Fruit fly (Drosophila melanogaster) whole organism, embryonic: Measurements from ENCODE around the gene Cyp4d20.

Experiments
- Bgb ChIP-seq: fragments of 200-800 bp; sonication (Bioruptor generic); IDR thresholded peaks from 2 replicates; pipeline ENCODE4 v1.3.6; 2022; ENCODE audit warnings: missing biosample characterization, missing genetic modification characterization; ENCODE audit not compliant: partially characterized antibody
- CG10267 ChIP-seq: fragments of 200-800 bp; sonication (Bioruptor generic); optimal IDR thresholded peaks from 2 replicates; lab custom pipeline; 2018; ENCODE audit warnings: missing biosample characterization, mild to moderate bottlenecking, missing genetic modification characterization, moderate library complexity
- CG10979 ChIP-seq: fragments of 200-800 bp; sonication (Bioruptor generic); optimal IDR thresholded peaks from 2 replicates; lab custom pipeline; 2018; ENCODE audit warnings: missing biosample characterization, mild to moderate bottlenecking, missing genetic modification characterization, moderate library complexity
- CG11723 ChIP-seq: fragments of 200-800 bp; sonication (Bioruptor generic); optimal IDR thresholded peaks from 2 replicates; lab custom pipeline; 2017; ENCODE audit warnings: missing biosample characterization, mild to moderate bottlenecking, missing genetic modification characterization
- CG12219 ChIP-seq: fragments of 200-800 bp; sonication (Bioruptor generic); optimal IDR thresholded peaks from 3 replicates; lab custom pipeline; 2018; ENCODE audit warnings: missing biosample characterization, mild to moderate bottlenecking, missing genetic modification characterization
- CG12391 ChIP-seq: fragments of 200-800 bp; sonication (Bioruptor generic); optimal IDR thresholded peaks from 3 replicates; lab custom pipeline; 2018; ENCODE audit warnings: missing biosample characterization, mild to moderate bottlenecking, missing genetic modification characterization, moderate library complexity
- CG14014 ChIP-seq: fragments of 200-800 bp; sonication (Bioruptor generic); IDR thresholded peaks from 2 replicates; pipeline ENCODE4 v1.3.6; 2022; ENCODE audit warnings: missing biosample characterization, missing genetic modification characterization
- CG15011 ChIP-seq: fragments of 200-800 bp; sonication (Bioruptor generic); optimal IDR thresholded peaks from 3 replicates; lab custom pipeline; 2018; ENCODE audit warnings: missing biosample characterization, mild to moderate bottlenecking, missing genetic modification characterization
- CG1792 ChIP-seq: fragments of 200-800 bp; sonication (Bioruptor generic); optimal IDR thresholded peaks from 2 replicates; lab custom pipeline; 2016; ENCODE audit warnings: missing biosample characterization, missing genetic modification characterization
- CG3281 ChIP-seq: fragments of 200-800 bp; sonication (Bioruptor generic); optimal IDR thresholded peaks from 3 replicates; lab custom pipeline; 2017; ENCODE audit warnings: missing biosample characterization, mild to moderate bottlenecking, missing genetic modification characterization
- CG3838 ChIP-seq: fragments of 200-800 bp; sonication (Bioruptor generic); optimal IDR thresholded peaks from 3 replicates; lab custom pipeline; 2016; ENCODE audit warnings: missing biosample characterization, missing genetic modification characterization
- CG4707 ChIP-seq: fragments of 200-800 bp; sonication (Bioruptor generic); optimal IDR thresholded peaks from 2 replicates; lab custom pipeline; 2018; ENCODE audit warnings: missing biosample characterization, mild to moderate bottlenecking, missing genetic modification characterization, moderate library complexity
- CG5245 ChIP-seq: fragments of 200-800 bp; sonication (Bioruptor generic); optimal IDR thresholded peaks from 3 replicates; lab custom pipeline; 2016; ENCODE audit warnings: missing biosample characterization, missing genetic modification characterization
- CG6175 ChIP-seq: fragments of 200-800 bp; sonication (Bioruptor generic); IDR thresholded peaks from 3 replicates; pipeline ENCODE4 v1.3.6; 2022; ENCODE audit warnings: missing biosample characterization, missing genetic modification characterization
- CG6272 ChIP-seq: fragments of 200-800 bp; sonication (Bioruptor generic); IDR thresholded peaks from 2 replicates; pipeline ENCODE4 v1.3.6; 2022; ENCODE audit warnings: missing biosample characterization, missing genetic modification characterization
- CG6654 ChIP-seq: fragments of 200-800 bp; sonication (Bioruptor generic); optimal IDR thresholded peaks from 2 replicates; lab custom pipeline; 2017; ENCODE audit warnings: missing biosample characterization, mild to moderate bottlenecking, missing genetic modification characterization
- CG6689 ChIP-seq: fragments of 200-800 bp; sonication (Bioruptor generic); IDR thresholded peaks from 2 replicates; pipeline ENCODE4 v1.3.6; 2022; ENCODE audit warnings: missing biosample characterization, missing genetic modification characterization
- CG7556 ChIP-seq: fragments of 200-800 bp; sonication (Bioruptor generic); optimal IDR thresholded peaks from 2 replicates; lab custom pipeline; 2017; ENCODE audit warnings: missing biosample characterization, mild to moderate bottlenecking, missing genetic modification characterization
- CG8359 ChIP-seq: fragments of 200-800 bp; sonication (Bioruptor generic); optimal IDR thresholded peaks from 2 replicates; lab custom pipeline; 2017; ENCODE audit warnings: missing biosample characterization, mild to moderate bottlenecking, missing genetic modification characterization, borderline replicate concordance
- CG9727 ChIP-seq: fragments of 200-800 bp; sonication (Bioruptor generic); optimal IDR thresholded peaks from 3 replicates; lab custom pipeline; 2017; ENCODE audit warnings: missing biosample characterization, mild to moderate bottlenecking, missing genetic modification characterization
- Dad ChIP-seq: fragments of 200-800 bp; sonication (Bioruptor generic); optimal IDR thresholded peaks from 3 replicates; lab custom pipeline; 2016; ENCODE audit warnings: missing biosample characterization, missing genetic modification characterization
- Dref ChIP-seq: fragments of 200-800 bp; sonication (Bioruptor generic); IDR thresholded peaks from 2 replicates; pipeline ENCODE4 v1.3.6; 2022; ENCODE audit warnings: missing biosample characterization, missing genetic modification characterization
- Fer2 ChIP-seq: fragments of 200-800 bp; sonication (Bioruptor generic); optimal IDR thresholded peaks from 2 replicates; lab custom pipeline; 2018; ENCODE audit warnings: missing biosample characterization, mild to moderate bottlenecking, missing genetic modification characterization, moderate library complexity
- H15 ChIP-seq: fragments of 200-800 bp; sonication (Bioruptor generic); IDR thresholded peaks from 3 replicates; pipeline ENCODE4 v1.3.6; 2022; ENCODE audit warnings: missing biosample characterization, missing genetic modification characterization
- Hr78 ChIP-seq, 2 experiments: fragments of 200-800 bp in 1 of 2; fragments of >200 bp in 1 of 2; sonication (Bioruptor generic) in 1 of 2; optimal IDR thresholded peaks; 2 replicates each; lab custom pipeline; 2017 to 2019; ENCODE audit warnings: missing biosample characterization in 2 of 2, missing genetic modification characterization in 2 of 2, mild to moderate bottlenecking in 1 of 2, moderate library complexity in 1 of 2
- Myb ChIP-seq: fragments of 200-800 bp; sonication (Bioruptor generic); optimal IDR thresholded peaks from 2 replicates; lab custom pipeline; 2016; ENCODE audit warnings: missing biosample characterization, missing genetic modification characterization
- Nf-YB ChIP-seq: fragments of 200-800 bp; sonication (Bioruptor generic); optimal IDR thresholded peaks from 3 replicates; lab custom pipeline; 2019; ENCODE audit warnings: missing biosample characterization, mild to moderate bottlenecking, missing genetic modification characterization, moderate library complexity
- Oli ChIP-seq: fragments of 200-800 bp; sonication (Bioruptor generic); optimal IDR thresholded peaks from 2 replicates; lab custom pipeline; 2018; ENCODE audit warnings: missing biosample characterization, mild to moderate bottlenecking, missing genetic modification characterization, moderate library complexity
- Ravus ChIP-seq: fragments of 200-800 bp; sonication (Bioruptor generic); IDR thresholded peaks from 2 replicates; pipeline ENCODE4 v1.3.6; 2022; ENCODE audit warnings: missing biosample characterization, missing genetic modification characterization
- Rfx ChIP-seq: fragments of 200-800 bp; sonication (Bioruptor generic); IDR thresholded peaks from 2 replicates; pipeline ENCODE4 v1.3.6; 2022; ENCODE audit warnings: missing biosample characterization, missing genetic modification characterization
- ap ChIP-seq: fragments of 200-800 bp; sonication (Bioruptor generic); IDR thresholded peaks from 2 replicates; pipeline ENCODE4 v1.3.6; 2022; ENCODE audit warnings: missing biosample characterization, missing genetic modification characterization
- az2 ChIP-seq: fragments of 200-800 bp; sonication (Bioruptor generic); optimal IDR thresholded peaks from 3 replicates; lab custom pipeline; 2016; ENCODE audit warnings: missing biosample characterization, missing genetic modification characterization
- chif ChIP-seq, 2 experiments: fragments of 200-800 bp; sonication (Bioruptor generic); optimal IDR thresholded peaks; 3 replicates each; lab custom pipeline; 2016; ENCODE audit warnings: missing biosample characterization in 2 of 2, missing genetic modification characterization in 2 of 2
- chinmo ChIP-seq: fragments of 200-800 bp; sonication (Bioruptor generic); IDR thresholded peaks from 4 replicates; pipeline ENCODE4 v1.3.6; 2022; ENCODE audit warnings: missing biosample characterization, missing genetic modification characterization; ENCODE audit not compliant: partially characterized antibody
- da ChIP-seq: fragments of 200-800 bp; sonication (Bioruptor generic); optimal IDR thresholded peaks from 2 replicates; lab custom pipeline; 2016; ENCODE audit warnings: missing biosample characterization, missing genetic modification characterization
- dpn ChIP-seq, 2 experiments: fragments of 200-800 bp; sonication (Bioruptor generic); optimal IDR thresholded peaks; 3 replicates each; lab custom pipeline; 2016; ENCODE audit warnings: missing biosample characterization in 2 of 2, missing genetic modification characterization in 2 of 2
- dysf ChIP-seq: fragments of 200-800 bp; sonication (Bioruptor generic); IDR thresholded peaks from 3 replicates; pipeline ENCODE4 v1.3.6; 2022; ENCODE audit warnings: missing biosample characterization, missing genetic modification characterization
- ken ChIP-seq: fragments of 200-800 bp; sonication (Bioruptor generic); IDR thresholded peaks from 3 replicates; pipeline ENCODE4 v1.3.6; 2022; ENCODE audit warnings: missing biosample characterization, missing genetic modification characterization
- kni ChIP-seq: fragments of 200-800 bp; sonication (Bioruptor generic); optimal IDR thresholded peaks from 3 replicates; lab custom pipeline; 2017; ENCODE audit warnings: mild to moderate bottlenecking, missing biosample characterization, missing genetic modification reagents, missing genetic modification characterization
- nau ChIP-seq: fragments of 200-800 bp; sonication (Bioruptor generic); optimal IDR thresholded peaks from 3 replicates; lab custom pipeline; 2017; ENCODE audit warnings: missing biosample characterization, mild to moderate bottlenecking, missing genetic modification characterization, missing genetic modification reagents
- prd ChIP-seq, 3 experiments: fragments of >200 bp in 2 of 3; fragments of 200-800 bp in 1 of 3; sonication (Bioruptor generic) in 1 of 3; optimal IDR thresholded peaks in 2 of 3; IDR thresholded peaks in 1 of 3; 2 replicates in 2 of 3; 3 replicates in 1 of 3; pipeline versions ENCODE4 v1.3.6 to Lab custom; 2017 to 2022; ENCODE audit warnings: missing biosample characterization in 1 of 3, missing genetic modification characterization in 1 of 3
- sc ChIP-seq, 3 experiments: fragments of >200 bp in 2 of 3; fragments of 200-800 bp in 1 of 3; sonication (Bioruptor generic) in 1 of 3; optimal IDR thresholded peaks; 2 replicates in 2 of 3; 3 replicates in 1 of 3; lab custom pipeline; 2017; ENCODE audit warnings: mild to moderate bottlenecking in 1 of 3, missing biosample characterization in 1 of 3, missing genetic modification characterization in 1 of 3, missing genetic modification reagents in 1 of 3
- seq ChIP-seq: fragments of 200-800 bp; sonication (Bioruptor generic); IDR thresholded peaks from 2 replicates; pipeline ENCODE4 v1.3.6; 2022; ENCODE audit warnings: missing biosample characterization, missing genetic modification characterization
- sisA ChIP-seq: fragments of 200-800 bp; sonication (Bioruptor generic); IDR thresholded peaks from 2 replicates; pipeline ENCODE4 v1.3.6; 2022; ENCODE audit warnings: missing biosample characterization, missing genetic modification characterization
- sob ChIP-seq: fragments of 200-800 bp; sonication (Bioruptor generic); IDR thresholded peaks from 2 replicates; pipeline ENCODE4 v1.3.6; 2022; ENCODE audit warnings: missing biosample characterization, missing genetic modification characterization
- stc ChIP-seq: fragments of 200-800 bp; sonication (Bioruptor generic); IDR thresholded peaks from 2 replicates; pipeline ENCODE4 v1.3.6; 2022; ENCODE audit warnings: missing biosample characterization, missing genetic modification characterization
- trem ChIP-seq: fragments of 200-800 bp; optimal IDR thresholded peaks from 3 replicates; lab custom pipeline; 2019; ENCODE audit warnings: missing biosample characterization, mild to moderate bottlenecking, missing genetic modification characterization, moderate library complexity
- zen2 ChIP-seq: fragments of 200-800 bp; sonication (Bioruptor generic); IDR thresholded peaks from 3 replicates; pipeline ENCODE4 v1.3.6; 2022; ENCODE audit warnings: missing biosample characterization, missing genetic modification characterization; ENCODE audit not compliant: partially characterized antibody

Cyp4d20 gene

DNA sequence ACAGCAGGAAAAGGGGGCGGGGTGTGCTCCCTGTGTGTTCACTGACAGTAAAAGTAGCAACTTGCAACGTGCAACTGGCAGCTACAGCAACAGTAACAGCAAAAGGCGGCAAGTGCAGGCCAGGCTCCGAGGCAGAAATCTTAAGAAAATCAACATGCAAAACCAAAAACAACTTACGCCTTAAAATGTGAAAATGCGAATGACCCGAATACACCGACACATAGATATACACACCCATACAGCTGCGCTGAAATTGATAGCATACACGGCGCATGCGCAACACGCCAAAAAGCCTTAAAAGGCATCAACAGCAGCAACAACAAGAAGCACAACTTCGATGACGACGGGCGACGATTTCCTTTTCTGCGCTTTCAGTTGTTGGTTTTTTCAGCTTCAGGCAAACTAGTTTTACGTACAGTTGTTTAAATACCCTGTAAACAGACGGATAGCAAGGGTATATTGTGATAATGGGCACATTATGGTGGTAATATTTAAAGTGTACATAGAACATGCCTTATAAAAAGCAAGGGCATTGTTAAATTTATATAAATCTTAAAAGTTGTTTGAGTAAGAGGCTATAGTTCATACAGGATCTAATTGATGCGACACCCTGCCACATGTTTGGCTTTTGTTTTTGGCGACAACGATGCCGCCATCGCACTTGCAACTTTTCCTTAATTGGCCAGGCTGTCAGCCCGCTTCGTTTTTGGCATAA lies 5.8 kb downstream of the Cyp4d20 start (continued):
- TF ChIP-seq chif (GFP tag; optimal IDR thresholded peaks at IDR 0.05; lab: Kevin White, UChicago) (no peak), CG9727 (GFP tag; lab: Kevin White, UChicago) (no peak), CG6689 (peak; percentile 31; the same call in 1 of the 2 replicates), CG12219 (GFP tag; lab: Kevin White, UChicago) (no peak), nau (GFP tag; lab: Kevin White, UChicago) (peak; percentile 14), zen2 (GFP tag; lab: Robert Waterston, UW) (no peak), az2 (peak; percentile 4), CG12391 (tag; lab: Kevin White, UChicago) (peak; percentile 8), CG1792 (GFP tag; lab: Kevin White, UChicago) (no peak), trem (tag; lab: Kevin White, UChicago) (no peak), sob (no peak), stc (GFP tag; lab: Robert Waterston, UW) (peak; percentile 28; the same call in 1 of the 2 replicates), ap (GFP tag; lab: Robert Waterston, UW) (0 out of 2 replicates have a peak, but pooled peaks have one; percentile 31), CG6175 (GFP tag; lab: Robert Waterston, UW) (no peak), Rfx (peak; percentile 45), sc (optimal IDR thresholded peaks at IDR 0.05; lab: Kevin White, UChicago) (no peak), sc (GFP tag; optimal IDR thresholded peaks at IDR 0.05; lab: Kevin White, UChicago) (no peak), da (GFP tag; lab: Kevin White, UChicago) (no peak), Dad (GFP tag; lab: Kevin White, UChicago) (no peak), Myb (GFP tag; lab: Kevin White, UChicago) (no peak), sisA (GFP tag; lab: Robert Waterston, UW) (peak; percentile 41; the same call in 1 of the 2 replicates), Dref (GFP tag; lab: Robert Waterston, UW) (no peak), CG5245 (GFP tag; lab: Kevin White, UChicago) (no peak), CG8359 (GFP tag; lab: Kevin White, UChicago) (no peak), prd (optimal IDR thresholded peaks at IDR 0.05; lab: Kevin White, UChicago) (no peak), prd (GFP tag; IDR thresholded peaks at IDR 0.05; lab: Robert Waterston, UW) (peak; percentile 39; the same call in 1 of the 3 replicates), H15 (GFP tag; lab: Robert Waterston, UW) (no peak), Oli (tag; lab: Kevin White, UChicago) (peak; percentile 38), CG15011 (GFP tag; lab: Kevin White, UChicago) (no peak), Ravus (no peak), Fer2 (tag; lab: Kevin White, UChicago) (no peak), CG11723 (GFP tag; lab: Kevin White, UChicago) (no peak), CG4707 (GFP tag; lab: Kevin White, UChicago) (no peak), chinmo (no peak), Bgb (GFP tag; lab: Robert Waterston, UW) (no peak), CG10267 (tag; lab: Kevin White, UChicago) (no peak), Nf-YB (GFP tag; lab: Kevin White, UChicago) (no peak), CG3281 (GFP tag; lab: Kevin White, UChicago) (no peak), CG10979 (tag; lab: Kevin White, UChicago) (peak; percentile 20), CG3838 (GFP tag; lab: Kevin White, UChicago) (no peak), CG6272 (0 out of 2 replicates have a peak, but pooled peaks have one; percentile 6), CG7556 (GFP tag; lab: Kevin White, UChicago) (peak; percentile 35), ken (GFP tag; lab: Robert Waterston, UW) (peak; percentile 52; the same call in 1 of the 3 replicates), Hr78 (GFP tag; optimal IDR thresholded peaks at IDR 0.05; lab: Kevin White, UChicago) (no peak), CG14014 (no peak), kni (no peak), CG6654 (no peak), dysf (GFP tag; lab: Robert Waterston, UW) (0 out of 3 replicates have a peak, but pooled peaks have one; percentile 24), seq (GFP tag; lab: Robert Waterston, UW) (0 out of 2 replicates have a peak, but pooled peaks have one; percentile 41), dpn (GFP tag; optimal IDR thresholded peaks at IDR 0.05; lab: Kevin White, UChicago) (no peak)
